Worm (Caenorhabditis elegans): ENCODE results near the gene ZK380.6.

DNA sequence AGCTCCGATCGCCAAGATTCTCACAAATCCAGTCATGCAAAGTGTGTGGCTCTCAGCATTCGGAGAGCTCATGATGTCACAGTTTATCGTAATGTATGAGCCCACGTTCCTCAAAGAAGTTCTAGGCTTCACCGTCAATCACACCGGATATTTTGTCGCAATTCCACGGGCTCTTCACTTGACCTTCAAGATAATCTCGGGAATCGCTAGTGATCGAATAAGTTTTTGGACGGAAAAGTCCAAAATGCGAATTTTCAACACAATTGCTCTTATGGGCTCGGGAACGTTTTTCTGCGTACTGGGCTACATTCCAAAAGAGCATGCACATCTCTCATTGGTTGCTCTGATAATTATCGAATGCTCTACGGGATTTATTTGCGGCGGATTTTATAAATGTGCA is 31.2 kb upstream of the ZK380.6 start:
- TF ChIP-seq akir-1 (GFP tag; optimal IDR thresholded peaks at IDR 0.05) (no peak), unc-130 (GFP tag; optimal IDR thresholded peaks at IDR 0.05) (no peak), F37B4.10 (GFP tag; IDR thresholded peaks at IDR 0.05) (no peak), ama-1 (optimal IDR thresholded peaks at IDR 0.05) (no peak), ama-1 (GFP tag; optimal IDR thresholded peaks at IDR 0.05) (no peak), let-526 (GFP tag; IDR thresholded peaks at IDR 0.05) (no peak), zfh-2 (GFP tag; conservative IDR thresholded peaks at IDR 0.05) (no peak), snpc-4 (GFP tag; optimal IDR thresholded peaks at IDR 0.05) (no peak), snpc-4 (tag; optimal IDR thresholded peaks at IDR 0.05) (no peak), him-1 (tag; optimal IDR thresholded peaks at IDR 0.05) (no peak), F57C9.4 (tag; optimal IDR thresholded peaks at IDR 0.05) (no peak), somi-1 (GFP tag; optimal IDR thresholded peaks at IDR 0.05) (no peak), nfyb-1 (GFP tag; IDR thresholded peaks at IDR 0.05) (no peak), pha-4 (tag; optimal IDR thresholded peaks at IDR 0.05) (no peak), tbx-9 (tag; optimal IDR thresholded peaks at IDR 0.05; ENCODE audit: borderline replicate concordance) (no peak), nhr-120 (GFP tag; IDR thresholded peaks at IDR 0.05) (no peak)
